Worm (Caenorhabditis elegans) whole organism, L4 larva: ENCODE data around the gene srsx-33.

Experiments used
- ZK546.5 ChIP-seq, 2 experiments: sonication (generic microtip); optimal IDR thresholded peaks; 2 replicates each; lab custom pipeline; 2017; ENCODE audit warnings: missing biosample characterization in 2 of 2, missing genetic modification characterization in 2 of 2
- mxl-2 ChIP-seq: fragments of 200-800 bp; sonication (Bioruptor generic); conservative IDR thresholded peaks from 2 replicates; pipeline ENCODE4 v1.3.6; 2022; ENCODE audit warnings: missing genetic modification reagents, missing genetic modification characterization, missing compliant biosample characterization
- unc-130 ChIP-seq: sonication (generic microtip); optimal IDR thresholded peaks from 2 replicates; lab custom pipeline; 2016; ENCODE audit warnings: missing genetic modification reagents, missing genetic modification characterization, missing compliant biosample characterization

- TF ChIP-seq unc-130 (GFP tag; lab: Kevin White, UChicago) (peak; percentile 65), ZK546.5 (tag; optimal IDR thresholded peaks at IDR 0.05; lab: Kevin White, UChicago) (no peak), mxl-2 (GFP tag; lab: Robert Waterston, UW) (no peak)
Measured at ce11 chrV:11228653-11229173, 23.6 kb downstream of the srsx-33 start, which contains the start of gene pqn-70.
